Fruit fly (Drosophila melanogaster): ENCODE data around the gene CG15239.

Gene CG15239

dm6 chrX:3866844-3867457 lies 17.0 kb upstream of the CG15239 start (continued):
- TF ChIP-seq onecut (GFP tag; IDR thresholded peaks at IDR 0.05) (0 out of 2 replicates have a peak, but pooled peaks have one; percentile 16), sens (GFP tag) (peak; percentile 77), CG32772 (GFP tag; IDR thresholded peaks at IDR 0.05) (no peak), ttk (GFP tag; IDR thresholded peaks at IDR 0.05) (no peak), gfzf (GFP tag; optimal IDR thresholded peaks at IDR 0.05) (no peak), CG5953 (GFP tag; IDR thresholded peaks at IDR 0.05) (no peak), Ravus (GFP tag; IDR thresholded peaks at IDR 0.05) (no peak), her (GFP tag; optimal IDR thresholded peaks at IDR 0.05) (no peak), Usf (GFP tag; optimal IDR thresholded peaks at IDR 0.05) (no peak), sima (GFP tag; optimal IDR thresholded peaks at IDR 0.05) (no peak), ro (GFP tag; IDR thresholded peaks at IDR 0.05) (no peak), CG4282 (GFP tag; optimal IDR thresholded peaks at IDR 0.05) (no peak), Hr78 (GFP tag; optimal IDR thresholded peaks at IDR 0.05) (no peak), sim (GFP tag; IDR thresholded peaks at IDR 0.05) (no peak), Hr51 (GFP tag; optimal IDR thresholded peaks at IDR 0.05) (peak in 1 of 2 experiments; percentile 26), CG6854 (GFP tag; optimal IDR thresholded peaks at IDR 0.05) (no peak), fd64A (GFP tag; optimal IDR thresholded peaks at IDR 0.05) (no peak), twi (tag; optimal IDR thresholded peaks at IDR 0.05) (no peak), Scr (GFP tag; IDR thresholded peaks at IDR 0.05; ENCODE audit: partially characterized antibody) (no peak), sr (GFP tag; IDR thresholded peaks at IDR 0.05) (no peak), CG12104 (GFP tag; optimal IDR thresholded peaks at IDR 0.05) (no peak), CG6813 (GFP tag; optimal IDR thresholded peaks at IDR 0.05) (no peak), pfk (GFP tag; optimal IDR thresholded peaks at IDR 0.05) (no peak), klu (GFP tag; IDR thresholded peaks at IDR 0.05) (no peak), CG10654 (GFP tag; optimal IDR thresholded peaks at IDR 0.05) (no peak), D19A (tag; optimal IDR thresholded peaks at IDR 0.05) (peak; percentile 87), slou (GFP tag; optimal IDR thresholded peaks at IDR 0.05) (no peak), gsb (GFP tag; IDR thresholded peaks at IDR 0.05) (no peak), CG7357 (GFP tag; IDR thresholded peaks at IDR 0.05) (no peak), CG13424 (tag; optimal IDR thresholded peaks at IDR 0.05) (peak; percentile 3), CG2889 (GFP tag; IDR thresholded peaks at IDR 0.05) (no peak), Stat92E (GFP tag; optimal IDR thresholded peaks at IDR 0.05) (no peak), Camta (GFP tag; optimal IDR thresholded peaks at IDR 0.05) (no peak), Ada2b (GFP tag; IDR thresholded peaks at IDR 0.05) (no peak), scrt (GFP tag; optimal IDR thresholded peaks at IDR 0.05) (no peak), wek (GFP tag; optimal IDR thresholded peaks at IDR 0.05) (no peak), ac (GFP tag; optimal IDR thresholded peaks at IDR 0.05) (no peak), CG7786 (GFP tag; optimal IDR thresholded peaks at IDR 0.05) (no peak), dysf (GFP tag; IDR thresholded peaks at IDR 0.05) (peak; percentile 14; the same call in 1 of the 3 replicates), tna (GFP tag; IDR thresholded peaks at IDR 0.05; ENCODE audit: partially characterized antibody) (no peak), Med (GFP tag) (peak; percentile 33), org-1 (GFP tag; optimal IDR thresholded peaks at IDR 0.05) (no peak), CG14710 (tag; optimal IDR thresholded peaks at IDR 0.05) (peak; percentile 17), CG11504 (tag; optimal IDR thresholded peaks at IDR 0.05) (peak; percentile 42), pros (GFP tag; optimal IDR thresholded peaks at IDR 0.05) (no peak), CG2116 (GFP tag; optimal IDR thresholded peaks at IDR 0.05) (no peak), CG17385 (GFP tag; optimal IDR thresholded peaks at IDR 0.05) (no peak), Meics (GFP tag; optimal IDR thresholded peaks at IDR 0.05) (no peak), C15 (GFP tag; IDR thresholded peaks at IDR 0.05) (no peak), pnt (GFP tag; optimal IDR thresholded peaks at IDR 0.05) (no peak), kay (GFP tag; optimal IDR thresholded peaks at IDR 0.05) (no peak)
